Fruit fly (Drosophila melanogaster) S2 (cell line): ENCODE data around the gene CG43249.

ENCODE experiments used
- CG8478 ChIP-seq: fragments of >200 bp; optimal IDR thresholded peaks from 2 replicates; lab custom pipeline; 2018
- CTCF ChIP-seq, 2 experiments: fragments of >200 bp; optimal IDR thresholded peaks; 2 replicates each; lab custom pipeline; 2018

DNA sequence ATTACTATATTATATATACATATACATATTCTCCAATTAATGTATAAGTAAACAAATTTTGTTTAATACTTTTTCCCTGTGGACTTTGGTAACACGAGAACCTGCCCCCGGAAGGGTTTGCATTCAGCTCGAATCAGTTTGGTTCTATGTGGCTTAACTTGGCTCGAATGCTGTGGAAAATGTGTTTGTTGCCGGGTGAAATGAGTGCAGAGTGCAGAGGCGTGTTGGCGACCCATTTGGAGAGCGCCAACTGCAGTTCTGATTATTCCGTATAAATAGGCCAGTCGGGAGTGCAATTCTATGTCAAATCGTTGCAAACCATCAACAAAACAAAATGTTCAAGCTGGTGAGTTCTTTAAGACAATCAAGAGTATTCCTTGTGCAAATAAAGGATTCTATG, 13.6 kb downstream of the CG43249 start, which contains the start of gene Nplp3:
- no peak for TF ChIP-seq CTCF (optimal IDR thresholded peaks at IDR 0.05; lab: Kevin White, UChicago)
- no peak for TF ChIP-seq CG8478 (lab: Kevin White, UChicago)
